Worm (Caenorhabditis elegans): ENCODE measurements around the gene mth-1.

- no peak for TF ChIP-seq F13H6.1 (tag; optimal IDR thresholded peaks at IDR 0.05)
- no peak for TF ChIP-seq ztf-4 (tag; optimal IDR thresholded peaks at IDR 0.05)
- TF ChIP-seq ceh-16 (tag; optimal IDR thresholded peaks at IDR 0.05), result no peak
- no peak for TF ChIP-seq dmd-4 (tag; optimal IDR thresholded peaks at IDR 0.05)
- no peak for TF ChIP-seq nhr-129 (tag; optimal IDR thresholded peaks at IDR 0.05)
- TF ChIP-seq nhr-12 (tag; optimal IDR thresholded peaks at IDR 0.05), result no peak
- no peak for TF ChIP-seq nhr-77 (tag; optimal IDR thresholded peaks at IDR 0.05)
- no peak for TF ChIP-seq nhr-25 (tag; optimal IDR thresholded peaks at IDR 0.05)
- TF ChIP-seq egl-27 (tag; optimal IDR thresholded peaks at IDR 0.05), result no peak
- TF ChIP-seq unc-62 (GFP tag; optimal IDR thresholded peaks at IDR 0.05), result no peak
- no peak for TF ChIP-seq ztf-1 (GFP tag; conservative IDR thresholded peaks at IDR 0.05)
- TF ChIP-seq lsy-2 (tag; optimal IDR thresholded peaks at IDR 0.05), result no peak
- no peak for TF ChIP-seq nhr-11 (tag; optimal IDR thresholded peaks at IDR 0.05)
These were observed 30.2 kb downstream of the mth-1 start, which contains the start of gene R03H10.6 for ce11 chrII:4173398-4173797.

Measured in whole organism, L2 larva.